Worm (Caenorhabditis elegans): ENCODE data around the gene algn-1.

algn-1 gene

ce11 chrIII:6490989-6491388, 31.1 kb downstream of the algn-1 start:
- TF ChIP-seq tlp-1 (tag; optimal IDR thresholded peaks at IDR 0.05) (no peak), lin-39 (tag; optimal IDR thresholded peaks at IDR 0.05) (no peak), C04F5.9 (tag; optimal IDR thresholded peaks at IDR 0.05) (no peak), grh-1 (GFP tag; IDR thresholded peaks at IDR 0.05) (no peak), pax-3 (tag; optimal IDR thresholded peaks at IDR 0.05) (no peak), unc-98 (GFP tag; IDR thresholded peaks at IDR 0.05) (no peak), ces-1 (GFP tag; optimal IDR thresholded peaks at IDR 0.05) (no peak), nhr-19 (GFP tag; conservative IDR thresholded peaks at IDR 0.05) (no peak), nhr-28 (tag; optimal IDR thresholded peaks at IDR 0.05) (no peak), ztf-4 (tag; optimal IDR thresholded peaks at IDR 0.05) (no peak), snpc-4 (tag; optimal IDR thresholded peaks at IDR 0.05) (no peak), efl-1 (optimal IDR thresholded peaks at IDR 0.05) (no peak), efl-1 (GFP tag; optimal IDR thresholded peaks at IDR 0.05 in 1 of 2) (no peak)

DNA sequence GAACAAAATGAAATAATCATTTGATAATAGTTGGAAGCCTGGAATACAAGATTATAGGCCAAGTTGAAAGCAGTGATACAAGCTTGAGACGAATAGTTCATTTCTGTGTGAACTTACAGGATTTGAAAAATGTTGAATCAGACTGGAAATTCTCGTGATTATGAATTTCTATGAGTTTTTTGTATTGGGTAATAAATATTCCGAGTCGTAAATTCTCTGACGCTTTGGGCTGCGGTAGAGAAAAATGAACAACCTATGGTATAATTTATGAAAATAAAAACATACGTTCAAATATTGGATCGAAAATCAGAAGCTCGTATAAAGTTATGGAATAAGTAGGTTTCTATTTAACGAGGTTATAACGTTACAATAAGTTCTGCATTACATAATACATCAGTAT, 32.9 kb downstream of the algn-1 start, which contains the start of gene srb-11:
TSS of gene srb-11 (minus strand) at position 101 of the 400 bp plus-strand sequence.
- no peak for TF ChIP-seq pqm-1 (tag; optimal IDR thresholded peaks at IDR 0.05)
- TF ChIP-seq nhr-77 (tag; optimal IDR thresholded peaks at IDR 0.05): no peak
- no peak for TF ChIP-seq pax-3 (tag; optimal IDR thresholded peaks at IDR 0.05)
- TF ChIP-seq blmp-1 (tag; optimal IDR thresholded peaks at IDR 0.05): no peak
- no peak for TF ChIP-seq nhr-76 (tag; optimal IDR thresholded peaks at IDR 0.05)
- no peak for TF ChIP-seq rnt-1 (tag; optimal IDR thresholded peaks at IDR 0.05)
- no peak for TF ChIP-seq aly-2 (tag; optimal IDR thresholded peaks at IDR 0.05)
- TF ChIP-seq mep-1 (tag; optimal IDR thresholded peaks at IDR 0.05): no peak

DNA sequence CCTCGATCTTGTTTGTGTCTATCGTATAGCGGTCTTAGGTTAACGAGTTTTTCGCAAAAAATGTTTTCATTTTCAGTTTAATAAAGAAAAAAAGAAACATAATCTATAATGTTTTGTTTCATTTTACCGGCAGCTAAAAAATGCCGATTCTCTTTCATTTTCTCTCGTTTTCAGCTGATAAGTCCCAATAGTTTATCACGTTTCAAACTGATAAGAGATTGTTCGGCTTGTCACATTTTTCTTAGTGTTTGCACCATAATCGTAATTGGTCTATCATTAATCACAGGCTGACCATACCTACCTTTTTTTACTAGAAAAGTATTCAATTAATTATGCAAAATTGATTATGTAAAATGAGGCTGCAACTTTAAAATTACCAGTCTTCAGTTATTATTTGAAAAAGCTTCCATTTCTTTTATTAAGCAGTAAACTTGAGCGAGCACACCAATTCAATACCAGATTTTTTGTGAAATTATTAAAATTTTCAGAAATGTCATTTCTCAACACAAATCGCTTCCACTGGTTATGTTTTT, 35.3 kb downstream of the algn-1 start, which contains the start of gene F23F12.13:
TSS of gene F23F12.13 (plus strand) at position 483 of the 533 bp plus-strand sequence.
- peak; percentile 84 for TF ChIP-seq elt-2 (tag; optimal IDR thresholded peaks at IDR 0.05)
- TF ChIP-seq ceh-88 (GFP tag; IDR thresholded peaks at IDR 0.05): no peak
- TF ChIP-seq zag-1 (tag; optimal IDR thresholded peaks at IDR 0.05): no peak
- TF ChIP-seq efl-1 (optimal IDR thresholded peaks at IDR 0.05): no peak
- TF ChIP-seq efl-1 (GFP tag; optimal IDR thresholded peaks at IDR 0.05 in 1 of 2): peak in 1 of 2 experiments; percentile 69

DNA sequence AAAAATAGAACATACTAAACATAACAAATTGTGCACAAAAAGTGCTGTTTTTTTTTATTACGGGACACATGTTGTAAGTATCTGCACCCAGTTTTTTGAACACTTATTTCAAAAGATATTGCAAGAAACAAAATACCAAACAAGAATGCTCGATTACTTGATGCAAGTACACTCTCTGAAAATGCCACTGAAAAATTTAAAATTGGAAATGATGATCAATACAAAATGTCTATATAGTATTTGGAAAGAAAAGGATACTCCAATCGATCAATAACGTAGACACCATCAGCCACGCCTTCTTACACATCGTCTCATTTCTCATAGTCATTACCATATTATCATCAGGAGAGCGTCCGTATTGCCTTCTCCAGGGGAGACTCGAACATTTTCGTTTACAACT, 38.3 kb downstream of the algn-1 start, which contains the start of gene sdz-15:
TSS of gene sdz-15 (plus strand) at position 301 of the 400 bp plus-strand sequence.
- TF ChIP-seq unc-86 (tag; optimal IDR thresholded peaks at IDR 0.05): no peak
- no peak for TF ChIP-seq mep-1 (tag; optimal IDR thresholded peaks at IDR 0.05)
- TF ChIP-seq lin-35 (GFP tag; optimal IDR thresholded peaks at IDR 0.05): no peak
- TF ChIP-seq snu-23 (GFP tag; optimal IDR thresholded peaks at IDR 0.05): no peak
- no peak for TF ChIP-seq skn-1 (tag; optimal IDR thresholded peaks at IDR 0.05)
- no peak for TF ChIP-seq nhr-11 (tag; optimal IDR thresholded peaks at IDR 0.05)
- no peak for TF ChIP-seq elt-2 (tag; optimal IDR thresholded peaks at IDR 0.05)
- TF ChIP-seq efl-3 (GFP tag; optimal IDR thresholded peaks at IDR 0.05): no peak
- no peak for TF ChIP-seq jun-1 (tag; optimal IDR thresholded peaks at IDR 0.05)
- TF ChIP-seq snpc-4 (tag; optimal IDR thresholded peaks at IDR 0.05): no peak
- TF ChIP-seq hlh-4 (tag; optimal IDR thresholded peaks at IDR 0.05): no peak
- TF ChIP-seq blmp-1 (tag; optimal IDR thresholded peaks at IDR 0.05): no peak
- no peak for TF ChIP-seq tlp-1 (tag; optimal IDR thresholded peaks at IDR 0.05)
- TF ChIP-seq lir-3 (tag; optimal IDR thresholded peaks at IDR 0.05; ENCODE audit: poor library complexity): no peak
- TF ChIP-seq Y116A8C.19 (tag; optimal IDR thresholded peaks at IDR 0.05; ENCODE audit: borderline replicate concordance): no peak
- no peak for TF ChIP-seq unc-98 (GFP tag; IDR thresholded peaks at IDR 0.05)
- TF ChIP-seq pax-3 (tag; optimal IDR thresholded peaks at IDR 0.05): no peak
- no peak for TF ChIP-seq fkh-8 (tag; optimal IDR thresholded peaks at IDR 0.05)
- no peak for TF ChIP-seq grh-1 (GFP tag; IDR thresholded peaks at IDR 0.05)

- no peak for TF ChIP-seq efl-1 (optimal IDR thresholded peaks at IDR 0.05)
- peak in 1 of 2 experiments; percentile 71 for TF ChIP-seq efl-1 (GFP tag; optimal IDR thresholded peaks at IDR 0.05 in 1 of 2)
- no peak for TF ChIP-seq Y116A8C.19 (tag; optimal IDR thresholded peaks at IDR 0.05; ENCODE audit: borderline replicate concordance)
Observed at ce11 chrIII:6499102-6499501, 39.2 kb downstream of the algn-1 start.

Data from whole organism, L1 larva.